Worm (Caenorhabditis elegans) whole organism, L2 larva: ENCODE measurements around the gene nas-22.
"Not testable (repeated sequence)": the region's sequence is repeated elsewhere in the genome, so short reads cannot be mapped to it uniquely, and the experiment has no call there.

Experiments used
- C34F6.9 ChIP-seq: fragments of 150-350 bp; optimal IDR thresholded peaks from 2 replicates; lab custom pipeline; 2014; ENCODE audit warnings: missing biosample characterization, missing genetic modification characterization
- aly-2 ChIP-seq: fragments of 150-350 bp; optimal IDR thresholded peaks from 2 replicates; lab custom pipeline; 2014; ENCODE audit warnings: missing biosample characterization, missing genetic modification characterization
- ama-1 ChIP-seq: fragments of 150-350 bp; optimal IDR thresholded peaks from 2 replicates; lab custom pipeline; 2018; ENCODE audit warnings: inconsistent platforms
- ceh-82 ChIP-seq: fragments of 150-350 bp; optimal IDR thresholded peaks from 2 replicates; lab custom pipeline; 2014; ENCODE audit warnings: missing biosample characterization, missing genetic modification characterization
- egl-27 ChIP-seq: sonication (generic microtip); optimal IDR thresholded peaks from 3 replicates; lab custom pipeline; 2017; ENCODE audit warnings: missing biosample characterization, missing genetic modification reagents, missing genetic modification characterization
- elt-3 ChIP-seq: sonication (generic microtip); optimal IDR thresholded peaks from 2 replicates; lab custom pipeline; 2017; ENCODE audit warnings: missing biosample characterization, missing genetic modification characterization
- lin-13 ChIP-seq: fragments of 150-350 bp; optimal IDR thresholded peaks from 2 replicates; lab custom pipeline; 2014; ENCODE audit warnings: missing biosample characterization, missing genetic modification reagents, missing genetic modification characterization
- lin-39 ChIP-seq: fragments of 150-350 bp; optimal IDR thresholded peaks from 2 replicates; lab custom pipeline; 2014; ENCODE audit warnings: missing biosample characterization, missing genetic modification reagents, missing genetic modification characterization
- mbf-1 ChIP-seq: sonication (generic microtip); optimal IDR thresholded peaks from 2 replicates; lab custom pipeline; 2017; ENCODE audit warnings: missing biosample characterization, missing genetic modification characterization
- nhr-23 ChIP-seq: fragments of 150-350 bp; optimal IDR thresholded peaks from 2 replicates; lab custom pipeline; 2014; ENCODE audit warnings: missing biosample characterization, missing genetic modification reagents, missing genetic modification characterization
- nhr-237 ChIP-seq: fragments of 150-350 bp; optimal IDR thresholded peaks from 2 replicates; lab custom pipeline; 2014; ENCODE audit warnings: missing biosample characterization, missing genetic modification characterization
- sma-3 ChIP-seq: sonication (generic microtip); optimal IDR thresholded peaks from 2 replicates; lab custom pipeline; 2016; ENCODE audit warnings: missing genetic modification reagents, missing genetic modification characterization, missing compliant biosample characterization
- snpc-4 ChIP-seq: fragments of 150-350 bp; optimal IDR thresholded peaks from 2 replicates; lab custom pipeline; 2014; ENCODE audit warnings: missing biosample characterization, missing genetic modification characterization
- unc-62 ChIP-seq: fragments of 150-350 bp; optimal IDR thresholded peaks from 2 replicates; lab custom pipeline; 2014; ENCODE audit warnings: missing biosample characterization, missing genetic modification reagents, missing genetic modification characterization

ce11 chrV:11475638-11476037 lies 1.1 kb downstream of the nas-22 start, which contains the start of gene T11F9.7:
- not testable (repeated sequence) for TF ChIP-seq snpc-4 (tag; lab: Kevin White, UChicago); unc-62 (GFP tag; lab: Kevin White, UChicago); egl-27; lin-13 (GFP tag; lab: Kevin White, UChicago); nhr-23 (tag; lab: Kevin White, UChicago); sma-3 (GFP tag; lab: Kevin White, UChicago); elt-3 (tag; lab: Kevin White, UChicago); lin-39 (tag; lab: Kevin White, UChicago); C34F6.9 (tag; lab: Kevin White, UChicago); nhr-237 (tag; lab: Kevin White, UChicago); ama-1 (lab: Kevin White, UChicago); mbf-1 (tag; lab: Kevin White, UChicago); aly-2 (tag; lab: Kevin White, UChicago); ceh-82
